Fruit fly (Drosophila melanogaster) whole organism, wandering third instar larva: ENCODE data around the gene CG3662.

ENCODE experiments used
- Abd-B ChIP-seq: fragments of >200 bp; optimal IDR thresholded peaks from 2 replicates; lab custom pipeline; 2017; ENCODE audit warnings: missing biosample characterization, missing genetic modification characterization
- CG32264 ChIP-seq: fragments of 200-800 bp; sonication (Bioruptor generic); optimal IDR thresholded peaks from 2 replicates; lab custom pipeline; 2016; ENCODE audit warnings: missing biosample characterization, missing genetic modification characterization
- CG9705 ChIP-seq: fragments of 200-800 bp; sonication (Bioruptor generic); optimal IDR thresholded peaks from 2 replicates; lab custom pipeline; 2018; ENCODE audit warnings: missing biosample characterization, mild to moderate bottlenecking, missing genetic modification characterization
- CrebA ChIP-seq: fragments of 200-800 bp; sonication (Bioruptor generic); optimal IDR thresholded peaks from 2 replicates; lab custom pipeline; 2016; ENCODE audit warnings: missing biosample characterization, mild to moderate bottlenecking, missing genetic modification characterization, borderline replicate concordance
- Dif ChIP-seq: fragments of 200-275, 200-300 bp; sonication (Bioruptor generic); optimal IDR thresholded peaks from 2 replicates; lab custom pipeline; 2018; ENCODE audit warnings: missing biosample characterization, missing genetic modification characterization; ENCODE audit not compliant: partially characterized antibody
- GATAd ChIP-seq: sonication (Bioruptor generic); optimal IDR thresholded peaks from 2 replicates; lab custom pipeline; 2016; ENCODE audit warnings: missing biosample characterization, missing genetic modification characterization
- HLH106 ChIP-seq: fragments of 200-800 bp; optimal IDR thresholded peaks from 3 replicates; lab custom pipeline; 2019; ENCODE audit warnings: missing biosample characterization, mild to moderate bottlenecking, missing genetic modification characterization, moderate library complexity
- Hnf4 ChIP-seq: fragments of 200-800 bp; sonication (Bioruptor generic); optimal IDR thresholded peaks from 2 replicates; lab custom pipeline; 2016; ENCODE audit warnings: missing biosample characterization, mild to moderate bottlenecking, missing genetic modification characterization
- Hr78 ChIP-seq: fragments of >200 bp; optimal IDR thresholded peaks from 2 replicates; lab custom pipeline; 2017; ENCODE audit warnings: missing biosample characterization, missing genetic modification characterization
- Hr83 ChIP-seq: fragments of 200-300 bp; sonication (Bioruptor generic); optimal IDR thresholded peaks from 2 replicates; lab custom pipeline; 2016; ENCODE audit warnings: missing biosample characterization, mild to moderate bottlenecking, missing genetic modification characterization, moderate library complexity; ENCODE audit not compliant: poor library complexity, severe bottlenecking
- Jra ChIP-seq: sonication (Bioruptor generic); optimal IDR thresholded peaks from 2 replicates; lab custom pipeline; 2016; ENCODE audit warnings: missing biosample characterization, missing genetic modification characterization
- Mio ChIP-seq: sonication (Bioruptor generic); optimal IDR thresholded peaks from 2 replicates; lab custom pipeline; 2016; ENCODE audit warnings: missing biosample characterization, missing genetic modification characterization
- Myc ChIP-seq: fragments of >200 bp; optimal IDR thresholded peaks from 2 replicates; lab custom pipeline; 2017
- N ChIP-seq: fragments of >200 bp; optimal IDR thresholded peaks from 2 replicates; lab custom pipeline; 2018; ENCODE audit warnings: missing biosample characterization, missing external identifiers, missing genetic modification characterization
- OdsH ChIP-seq: fragments of 200-800 bp; sonication (Bioruptor generic); optimal IDR thresholded peaks from 2 replicates; lab custom pipeline; 2016; ENCODE audit warnings: missing biosample characterization, mild to moderate bottlenecking, missing genetic modification characterization
- Rel ChIP-seq, 2 experiments: fragments of 200-800 bp; sonication (Bioruptor generic) in 1 of 2; optimal IDR thresholded peaks; 2 replicates in 1 of 2; 3 replicates in 1 of 2; lab custom pipeline; 2016 to 2019; ENCODE audit warnings: mild to moderate bottlenecking in 2 of 2, missing biosample characterization in 2 of 2, missing genetic modification characterization in 2 of 2, moderate library complexity in 1 of 2
- Sp1 ChIP-seq: fragments of 200-800 bp; sonication (Bioruptor generic); optimal IDR thresholded peaks from 3 replicates; lab custom pipeline; 2019; ENCODE audit warnings: missing biosample characterization, mild to moderate bottlenecking, missing genetic modification characterization, moderate library complexity
- br ChIP-seq: fragments of 200-800 bp; sonication (Bioruptor generic); optimal IDR thresholded peaks from 2 replicates; lab custom pipeline; 2016; ENCODE audit warnings: missing biosample characterization, missing genetic modification characterization
- brk ChIP-seq: fragments of 200-800 bp; sonication (Bioruptor generic); optimal IDR thresholded peaks from 2 replicates; lab custom pipeline; 2016; ENCODE audit warnings: missing biosample characterization, mild to moderate bottlenecking, missing genetic modification characterization
- dl ChIP-seq, 2 experiments: fragments of 175-275, 200-275 bp in 1 of 2; fragments of 200-275 bp in 1 of 2; sonication (Bioruptor generic); optimal IDR thresholded peaks; lab custom pipeline; 2018; ENCODE audit warnings: mild to moderate bottlenecking in 2 of 2, missing biosample characterization in 2 of 2, missing genetic modification characterization in 2 of 2, moderate library complexity in 2 of 2; ENCODE audit not compliant: partially characterized antibody in 2 of 2, insufficient read depth in 1 of 2
- dmrt93B ChIP-seq: fragments of 200-800 bp; sonication (Bioruptor generic); optimal IDR thresholded peaks from 2 replicates; lab custom pipeline; 2018; ENCODE audit warnings: missing biosample characterization, mild to moderate bottlenecking, missing genetic modification characterization
- ey ChIP-seq: fragments of 200-800 bp; sonication (Bioruptor generic); optimal IDR thresholded peaks from 2 replicates; lab custom pipeline; 2016; ENCODE audit warnings: missing biosample characterization, missing genetic modification characterization
- foxo ChIP-seq, 2 experiments: fragments of 200-800 bp; sonication (Bioruptor generic); optimal IDR thresholded peaks; 2 replicates in 1 of 2; 3 replicates in 1 of 2; lab custom pipeline; 2016 to 2017; ENCODE audit warnings: missing biosample characterization in 2 of 2, missing genetic modification characterization in 2 of 2
- fru ChIP-seq: fragments of 200-800 bp; sonication (Bioruptor generic); optimal IDR thresholded peaks from 3 replicates; lab custom pipeline; 2016; ENCODE audit warnings: missing biosample characterization, mild to moderate bottlenecking, missing genetic modification characterization
- h ChIP-seq: fragments of 200-800 bp; sonication (Bioruptor generic); optimal IDR thresholded peaks from 3 replicates; lab custom pipeline; 2016; ENCODE audit warnings: missing biosample characterization, mild to moderate bottlenecking, missing genetic modification characterization
- jim ChIP-seq: fragments of 175-275, 200-325 bp; sonication (Bioruptor generic); optimal IDR thresholded peaks from 2 replicates; lab custom pipeline; 2016; ENCODE audit warnings: missing biosample characterization, mild to moderate bottlenecking, missing genetic modification characterization
- lola ChIP-seq: fragments of >200 bp; optimal IDR thresholded peaks from 2 replicates; lab custom pipeline; 2017; ENCODE audit warnings: missing biosample characterization, missing genetic modification characterization
- pan ChIP-seq: fragments of >200 bp; optimal IDR thresholded peaks from 2 replicates; lab custom pipeline; 2017
- psq ChIP-seq: fragments of 200-800 bp; sonication (Bioruptor generic); optimal IDR thresholded peaks from 3 replicates; lab custom pipeline; 2017; ENCODE audit warnings: missing biosample characterization, mild to moderate bottlenecking, missing genetic modification characterization, moderate library complexity
- rgr ChIP-seq: fragments of 200-800 bp; sonication (Bioruptor generic); optimal IDR thresholded peaks from 3 replicates; lab custom pipeline; 2016; ENCODE audit warnings: missing biosample characterization, mild to moderate bottlenecking, missing genetic modification characterization
- sage ChIP-seq: fragments of 200-800 bp; sonication (Bioruptor generic); optimal IDR thresholded peaks from 2 replicates; lab custom pipeline; 2016; ENCODE audit warnings: missing biosample characterization, mild to moderate bottlenecking, missing genetic modification characterization
- sv ChIP-seq: fragments of 200-800 bp; sonication (Bioruptor generic); optimal IDR thresholded peaks from 3 replicates; lab custom pipeline; 2016; ENCODE audit warnings: missing biosample characterization, missing genetic modification characterization
- tai ChIP-seq: sonication (Bioruptor generic); optimal IDR thresholded peaks from 2 replicates; lab custom pipeline; 2016; ENCODE audit warnings: missing biosample characterization, missing genetic modification characterization
- usp ChIP-seq: fragments of >200 bp; optimal IDR thresholded peaks from 2 replicates; lab custom pipeline; 2017; ENCODE audit warnings: missing biosample characterization, missing genetic modification characterization

The CG3662 gene

DNA sequence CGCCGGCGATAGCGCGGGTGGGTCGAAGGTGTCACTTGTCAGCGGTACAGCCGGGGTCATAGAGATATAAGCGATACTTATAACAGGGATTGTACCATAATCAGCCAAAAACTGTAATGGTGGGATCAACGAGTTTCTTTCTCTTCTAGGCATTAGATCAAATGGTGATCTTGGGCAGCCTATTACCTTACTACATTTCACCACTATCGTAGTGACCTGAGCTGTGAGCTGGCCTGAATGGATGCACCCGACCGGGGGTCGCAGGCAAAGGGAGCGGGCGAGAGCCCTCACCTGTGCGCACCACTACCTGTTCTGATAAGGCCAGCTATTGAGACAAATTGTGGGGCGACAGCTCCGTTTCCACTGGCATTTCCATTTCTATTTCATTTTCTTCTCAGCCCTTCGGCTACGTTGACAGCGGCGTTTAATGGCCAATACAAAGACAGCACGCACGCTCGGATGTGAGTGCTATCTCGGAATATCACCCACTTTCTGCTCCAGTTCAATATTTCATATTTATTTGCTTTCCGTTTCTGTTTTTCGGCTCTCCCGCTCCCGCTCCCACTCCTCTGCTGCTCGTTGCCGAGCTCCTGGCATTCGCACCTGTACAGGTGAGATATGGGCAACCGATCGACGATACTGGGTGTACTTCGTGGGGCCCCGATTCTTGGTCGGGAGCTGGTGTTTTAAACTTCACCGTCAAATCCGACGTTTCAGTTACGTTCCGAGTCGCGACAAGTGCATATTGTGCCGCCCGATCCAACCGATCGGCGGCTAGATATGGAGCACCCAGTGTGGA is 35.8 kb downstream of the CG3662 start:
- TF ChIP-seq usp: no peak
- TF ChIP-seq Hr78 (GFP tag; lab: Kevin White, UChicago): no peak
- TF ChIP-seq rgr (GFP tag; lab: Kevin White, UChicago): peak; percentile 8
- TF ChIP-seq tai (GFP tag; lab: Kevin White, UChicago): no peak
- TF ChIP-seq br (GFP tag; lab: Kevin White, UChicago): no peak
- TF ChIP-seq Rel (GFP tag; optimal IDR thresholded peaks at IDR 0.05; lab: Kevin White, UChicago): no peak
- TF ChIP-seq Rel (tag; optimal IDR thresholded peaks at IDR 0.05; lab: Kevin White, UChicago): no peak
- TF ChIP-seq jim (GFP tag; lab: Kevin White, UChicago): no peak
- TF ChIP-seq brk (GFP tag; lab: Kevin White, UChicago): no peak
- peak; percentile 48 for TF ChIP-seq ey
- peak; percentile 22 for TF ChIP-seq sv
- no peak for TF ChIP-seq OdsH (GFP tag; lab: Kevin White, UChicago)
- TF ChIP-seq pan: no peak
- TF ChIP-seq Myc: no peak
- no peak for TF ChIP-seq Sp1 (GFP tag; lab: Kevin White, UChicago)
- TF ChIP-seq CG9705 (GFP tag; lab: Kevin White, UChicago): no peak
- TF ChIP-seq lola (GFP tag; lab: Kevin White, UChicago): no peak
- no peak for TF ChIP-seq GATAd (GFP tag; lab: Kevin White, UChicago)
- TF ChIP-seq Hr83 (GFP tag; lab: Kevin White, UChicago): peak; percentile 65
- TF ChIP-seq psq: peak; percentile 25
- TF ChIP-seq foxo (GFP tag; optimal IDR thresholded peaks at IDR 0.05; lab: Kevin White, UChicago): peak in 1 of 2 experiments; percentile 52
- TF ChIP-seq h: peak; percentile 0
- TF ChIP-seq fru (GFP tag; lab: Kevin White, UChicago): peak; percentile 43
- peak; percentile 12 for TF ChIP-seq sage (GFP tag; lab: Kevin White, UChicago)

DNA sequence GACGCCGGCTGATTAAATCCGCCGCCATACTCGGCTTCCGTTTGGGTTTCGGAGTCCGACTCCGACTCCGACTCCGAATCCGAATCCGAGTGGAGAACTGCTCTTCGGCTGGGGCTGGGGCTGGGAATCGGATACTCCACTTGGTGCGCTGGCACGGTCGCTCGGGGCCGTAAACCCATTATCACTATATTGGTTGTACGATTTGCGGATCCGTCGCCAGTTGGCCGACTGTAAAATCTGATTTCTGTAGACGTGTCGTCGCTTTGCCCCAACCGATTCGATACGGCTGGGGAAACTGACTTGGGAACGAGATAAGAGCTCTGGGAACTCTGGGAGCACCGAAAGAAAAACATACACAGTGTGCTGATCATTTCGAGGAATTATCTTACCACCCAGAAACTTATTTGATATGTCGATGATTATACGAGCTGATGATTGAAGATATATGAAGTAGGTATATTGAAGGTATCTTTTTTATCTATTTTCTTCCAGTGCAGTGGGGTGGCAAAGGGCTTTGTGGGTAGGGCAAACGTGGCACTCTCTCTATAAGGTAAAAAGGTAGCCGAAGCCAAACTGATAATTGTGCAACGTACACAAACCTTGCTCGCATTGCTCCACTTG is 36.9 kb downstream of the CG3662 start:
- TF ChIP-seq OdsH (GFP tag; lab: Kevin White, UChicago) (peak; percentile 65), foxo (GFP tag; optimal IDR thresholded peaks at IDR 0.05; lab: Kevin White, UChicago) (peak in 1 of 2 experiments; percentile 40), lola (GFP tag; lab: Kevin White, UChicago) (no peak), usp (no peak), br (GFP tag; lab: Kevin White, UChicago) (peak; percentile 46), psq (peak; percentile 4), fru (GFP tag; lab: Kevin White, UChicago) (peak; percentile 72), CrebA (peak; percentile 86), brk (GFP tag; lab: Kevin White, UChicago) (no peak), Hnf4 (GFP tag; lab: Kevin White, UChicago) (peak; percentile 47), rgr (GFP tag; lab: Kevin White, UChicago) (peak; percentile 34), Sp1 (GFP tag; lab: Kevin White, UChicago) (peak; percentile 23)

DNA sequence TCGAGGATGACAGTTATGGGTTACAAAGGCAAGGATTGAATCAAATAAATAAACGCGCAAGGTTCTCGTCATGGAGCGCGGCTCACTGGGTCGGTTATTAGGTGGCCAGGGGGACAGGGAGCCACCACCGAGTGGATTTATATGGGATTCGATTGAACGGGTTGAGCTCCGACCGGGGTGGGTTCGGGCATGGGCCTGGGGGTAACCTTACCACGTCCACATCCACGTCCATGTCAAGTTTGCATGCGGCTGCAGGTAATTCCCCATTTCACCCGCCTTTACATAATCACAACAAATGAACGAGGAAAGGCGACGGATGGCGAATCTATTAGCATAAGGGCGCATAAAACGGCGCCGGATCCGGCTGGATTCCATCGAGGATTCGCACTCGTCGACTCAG is 38.8 kb downstream of the CG3662 start, which contains the start of gene CG13950:
Gene CG13950 (plus strand): TSS at position 301 of the 400 bp plus-strand sequence.
- no peak for TF ChIP-seq dmrt93B (GFP tag; lab: Kevin White, UChicago)
- TF ChIP-seq Abd-B: no peak
- TF ChIP-seq pan: no peak
- no peak for TF ChIP-seq brk (GFP tag; lab: Kevin White, UChicago)
- TF ChIP-seq dl (GFP tag; optimal IDR thresholded peaks at IDR 0.05; lab: Kevin White, UChicago; ENCODE audit: insufficient read depth in 1 of 2, partially characterized antibody in 2 of 2): no peak
- no peak for TF ChIP-seq CG32264 (GFP tag; lab: Kevin White, UChicago)
- TF ChIP-seq Jra (GFP tag; lab: Kevin White, UChicago): no peak
- TF ChIP-seq Rel (GFP tag; optimal IDR thresholded peaks at IDR 0.05; lab: Kevin White, UChicago): no peak
- no peak for TF ChIP-seq Rel (tag; optimal IDR thresholded peaks at IDR 0.05; lab: Kevin White, UChicago)
- TF ChIP-seq N (GFP tag; lab: Kevin White, UChicago): no peak
- no peak for TF ChIP-seq Myc
- no peak for TF ChIP-seq CG9705 (GFP tag; lab: Kevin White, UChicago)
- no peak for TF ChIP-seq lola (GFP tag; lab: Kevin White, UChicago)
- no peak for TF ChIP-seq CrebA
- TF ChIP-seq jim (GFP tag; lab: Kevin White, UChicago): no peak
- TF ChIP-seq HLH106 (tag; lab: Kevin White, UChicago): no peak
- TF ChIP-seq Mio (GFP tag; lab: Kevin White, UChicago): no peak
- TF ChIP-seq Dif (GFP tag; lab: Kevin White, UChicago): no peak
- TF ChIP-seq sage (GFP tag; lab: Kevin White, UChicago): no peak
